Fruit fly (Drosophila melanogaster) whole organism, embryonic: ENCODE measurements around the gene frtz.
A peak's percentile ranks its signal among the peaks of the same experiment; 100 is the strongest.

Experiments
- Antp ChIP-seq: fragments of 200-800 bp; sonication (Bioruptor generic); optimal IDR thresholded peaks from 3 replicates; lab custom pipeline; 2016; ENCODE audit warnings: missing biosample characterization, missing genetic modification characterization
- BEAF-32 ChIP-seq: fragments of 200-800 bp; sonication (Bioruptor generic); optimal IDR thresholded peaks from 3 replicates; lab custom pipeline; 2017; ENCODE audit warnings: missing biosample characterization, missing genetic modification characterization, mild to moderate bottlenecking, moderate library complexity, missing genetic modification reagents
- CG10321 ChIP-seq: fragments of 200-800 bp; sonication (Bioruptor generic); IDR thresholded peaks from 2 replicates; pipeline ENCODE4 v1.3.6; 2022; ENCODE audit warnings: missing biosample characterization, missing genetic modification characterization
- CG11560 ChIP-seq: fragments of 200-800 bp; sonication (Bioruptor generic); IDR thresholded peaks from 3 replicates; pipeline ENCODE4 v1.3.6; 2022; ENCODE audit warnings: missing biosample characterization, missing genetic modification characterization
- CG11695 ChIP-seq: fragments of 200-800 bp; sonication (Bioruptor generic); IDR thresholded peaks from 3 replicates; pipeline ENCODE4 v1.3.6; 2022; ENCODE audit warnings: missing biosample characterization, missing genetic modification characterization
- CG13296 ChIP-seq: fragments of 200-800 bp; sonication (Bioruptor generic); optimal IDR thresholded peaks from 3 replicates; lab custom pipeline; 2018; ENCODE audit warnings: missing biosample characterization, mild to moderate bottlenecking, missing genetic modification characterization
- CG13424 ChIP-seq: fragments of 200-800 bp; sonication (Bioruptor generic); optimal IDR thresholded peaks from 2 replicates; lab custom pipeline; 2019; ENCODE audit warnings: missing biosample characterization, mild to moderate bottlenecking, missing genetic modification characterization, moderate library complexity
- CG13775 ChIP-seq: fragments of 200-800 bp; sonication (Bioruptor generic); optimal IDR thresholded peaks from 3 replicates; lab custom pipeline; 2017; ENCODE audit warnings: missing biosample characterization, mild to moderate bottlenecking, missing genetic modification characterization
- CG14014 ChIP-seq: fragments of 200-800 bp; sonication (Bioruptor generic); IDR thresholded peaks from 2 replicates; pipeline ENCODE4 v1.3.6; 2022; ENCODE audit warnings: missing biosample characterization, missing genetic modification characterization
- CG15514 ChIP-seq: fragments of 200-800 bp; sonication (Bioruptor generic); optimal IDR thresholded peaks from 3 replicates; lab custom pipeline; 2017; ENCODE audit warnings: missing biosample characterization, missing genetic modification characterization, mild to moderate bottlenecking, moderate library complexity, missing genetic modification reagents
- CG17361 ChIP-seq: fragments of 200-800 bp; sonication (Bioruptor generic); IDR thresholded peaks from 3 replicates; pipeline ENCODE4 v1.3.6; 2022; ENCODE audit warnings: missing biosample characterization, missing genetic modification characterization
- CG17612 ChIP-seq: fragments of 200-800 bp; sonication (Bioruptor generic); IDR thresholded peaks from 2 replicates; pipeline ENCODE4 v1.3.6; 2022; ENCODE audit warnings: missing biosample characterization, missing genetic modification characterization
- CG2120 ChIP-seq: fragments of 200-800 bp; sonication (Bioruptor generic); optimal IDR thresholded peaks from 3 replicates; lab custom pipeline; 2016; ENCODE audit warnings: missing biosample characterization, missing genetic modification characterization
- CG2678 ChIP-seq: fragments of 200-800 bp; sonication (Bioruptor generic); optimal IDR thresholded peaks from 3 replicates; lab custom pipeline; 2019; ENCODE audit warnings: missing biosample characterization, mild to moderate bottlenecking, missing genetic modification characterization, moderate library complexity
- CG31388 ChIP-seq: fragments of 200-800 bp; sonication (Bioruptor generic); optimal IDR thresholded peaks from 2 replicates; lab custom pipeline; 2016; ENCODE audit warnings: missing biosample characterization, missing genetic modification characterization
- CG33557 ChIP-seq: fragments of 200-800 bp; sonication (Bioruptor generic); optimal IDR thresholded peaks from 2 replicates; lab custom pipeline; 2019; ENCODE audit warnings: missing biosample characterization, mild to moderate bottlenecking, missing genetic modification characterization, moderate library complexity
- CG3407 ChIP-seq: fragments of 200-800 bp; sonication (Bioruptor generic); optimal IDR thresholded peaks from 2 replicates; lab custom pipeline; 2018; ENCODE audit warnings: missing biosample characterization, mild to moderate bottlenecking, missing genetic modification characterization
- CG4360 ChIP-seq: fragments of 200-800 bp; sonication (Bioruptor generic); IDR thresholded peaks from 2 replicates; pipeline ENCODE4 v1.3.6; 2022; ENCODE audit warnings: missing biosample characterization, missing genetic modification characterization
- CG6689 ChIP-seq: fragments of 200-800 bp; sonication (Bioruptor generic); IDR thresholded peaks from 2 replicates; pipeline ENCODE4 v1.3.6; 2022; ENCODE audit warnings: missing biosample characterization, missing genetic modification characterization
- CG7357 ChIP-seq: fragments of 200-800 bp; sonication (Bioruptor generic); IDR thresholded peaks from 3 replicates; pipeline ENCODE4 v1.3.6; 2022; ENCODE audit warnings: missing biosample characterization, missing genetic modification characterization
- CG8359 ChIP-seq: fragments of 200-800 bp; sonication (Bioruptor generic); optimal IDR thresholded peaks from 2 replicates; lab custom pipeline; 2017; ENCODE audit warnings: missing biosample characterization, mild to moderate bottlenecking, missing genetic modification characterization, borderline replicate concordance
- CHES-1-like ChIP-seq: fragments of 200-800 bp; sonication (Bioruptor generic); optimal IDR thresholded peaks from 2 replicates; lab custom pipeline; 2016; ENCODE audit warnings: missing biosample characterization, missing genetic modification characterization
- CoRest ChIP-seq: fragments of 200-800 bp; sonication (Bioruptor generic); optimal IDR thresholded peaks from 3 replicates; lab custom pipeline; 2018; ENCODE audit warnings: missing biosample characterization, mild to moderate bottlenecking, missing genetic modification characterization, moderate library complexity
- D19B ChIP-seq: fragments of 200-800 bp; sonication (Bioruptor generic); optimal IDR thresholded peaks from 2 replicates; lab custom pipeline; 2017; ENCODE audit warnings: missing biosample characterization, mild to moderate bottlenecking, missing genetic modification characterization
- Dll ChIP-seq: fragments of 200-800 bp; sonication (Bioruptor generic); IDR thresholded peaks from 4 replicates; pipeline ENCODE4 v1.3.6; 2022; ENCODE audit warnings: missing biosample characterization, missing genetic modification characterization; ENCODE audit not compliant: partially characterized antibody
- Eip74EF ChIP-seq, 2 experiments: fragments of 200-800 bp in 1 of 2; fragments of >200 bp in 1 of 2; sonication (Bioruptor generic) in 1 of 2; optimal IDR thresholded peaks; 2 replicates each; lab custom pipeline; 2017 to 2019; ENCODE audit warnings: missing biosample characterization in 2 of 2, missing genetic modification characterization in 2 of 2, mild to moderate bottlenecking in 1 of 2, moderate library complexity in 1 of 2
- Ets97D ChIP-seq: fragments of 200-800 bp; sonication (Bioruptor generic); optimal IDR thresholded peaks from 3 replicates; lab custom pipeline; 2016; ENCODE audit warnings: missing biosample characterization, missing genetic modification characterization
- HmgD ChIP-seq: fragments of 200-800 bp; sonication (Bioruptor generic); optimal IDR thresholded peaks from 3 replicates; lab custom pipeline; 2016; ENCODE audit warnings: missing biosample characterization, missing genetic modification characterization
- NfI ChIP-seq: fragments of 200-800 bp; sonication (Bioruptor generic); optimal IDR thresholded peaks from 3 replicates; lab custom pipeline; 2018; ENCODE audit warnings: missing biosample characterization, mild to moderate bottlenecking, missing genetic modification characterization, moderate library complexity
- Rx ChIP-seq: fragments of 200-800 bp; sonication (Bioruptor generic); IDR thresholded peaks from 2 replicates; pipeline ENCODE4 v1.3.6; 2022; ENCODE audit warnings: missing biosample characterization, missing genetic modification characterization
- TFAM ChIP-seq: fragments of 200-800 bp; sonication (Bioruptor generic); optimal IDR thresholded peaks from 2 replicates; lab custom pipeline; 2017; ENCODE audit warnings: missing biosample characterization, missing genetic modification characterization, inconsistent platforms
- Tbp ChIP-seq: fragments of >200 bp; optimal IDR thresholded peaks from 2 replicates; lab custom pipeline; 2018; ENCODE audit warnings: missing biosample characterization, missing genetic modification characterization
- ato ChIP-seq: fragments of 200-800 bp; sonication (Bioruptor generic); IDR thresholded peaks from 2 replicates; pipeline ENCODE4 v1.3.6; 2022; ENCODE audit warnings: missing biosample characterization, missing genetic modification characterization; ENCODE audit not compliant: partially characterized antibody
- cg ChIP-seq: fragments of 200-800 bp; sonication (Bioruptor generic); optimal IDR thresholded peaks from 3 replicates; lab custom pipeline; 2019; ENCODE audit warnings: missing biosample characterization, mild to moderate bottlenecking, missing genetic modification characterization, moderate library complexity
- dati ChIP-seq: fragments of 200-800 bp; sonication (Bioruptor generic); IDR thresholded peaks from 2 replicates; pipeline ENCODE4 v1.3.6; 2022; ENCODE audit warnings: missing biosample characterization, missing genetic modification characterization
- dm ChIP-seq: fragments of 200-800 bp; sonication (Bioruptor generic); optimal IDR thresholded peaks from 3 replicates; lab custom pipeline; 2016; ENCODE audit warnings: missing biosample characterization, missing genetic modification characterization
- fu2 ChIP-seq: fragments of 200-800 bp; sonication (Bioruptor generic); optimal IDR thresholded peaks from 2 replicates; lab custom pipeline; 2016; ENCODE audit warnings: missing biosample characterization, missing genetic modification characterization
- gcm ChIP-seq: fragments of 200-800 bp; sonication (Bioruptor generic); optimal IDR thresholded peaks from 2 replicates; lab custom pipeline; 2019; ENCODE audit warnings: missing biosample characterization, mild to moderate bottlenecking, missing genetic modification characterization, moderate library complexity
- grn ChIP-seq: fragments of 200-800 bp; sonication (Bioruptor generic); optimal IDR thresholded peaks from 3 replicates; lab custom pipeline; 2017; ENCODE audit warnings: missing biosample characterization, missing genetic modification characterization
- jumu ChIP-seq: fragments of 200-800 bp; sonication (Bioruptor generic); optimal IDR thresholded peaks from 3 replicates; lab custom pipeline; 2016; ENCODE audit warnings: missing biosample characterization, missing genetic modification characterization
- lov ChIP-seq, 2 experiments: fragments of 200-800 bp in 1 of 2; fragments of >200 bp in 1 of 2; sonication (Bioruptor generic) in 1 of 2; IDR thresholded peaks in 1 of 2; optimal IDR thresholded peaks in 1 of 2; 2 replicates in 1 of 2; 3 replicates in 1 of 2; pipeline versions ENCODE4 v1.3.6 to Lab custom; 2017 to 2022; ENCODE audit warnings: missing biosample characterization in 1 of 2, missing genetic modification characterization in 1 of 2
- mirr ChIP-seq: fragments of 200-800 bp; sonication (Bioruptor generic); optimal IDR thresholded peaks from 3 replicates; lab custom pipeline; 2018; ENCODE audit warnings: missing biosample characterization, mild to moderate bottlenecking, missing genetic modification characterization
- phol ChIP-seq: fragments of 200-800 bp; sonication (Bioruptor generic); optimal IDR thresholded peaks from 3 replicates; lab custom pipeline; 2018; ENCODE audit warnings: missing biosample characterization, mild to moderate bottlenecking, missing genetic modification characterization, moderate library complexity
- schlank ChIP-seq: fragments of 200-800 bp; sonication (Bioruptor generic); optimal IDR thresholded peaks from 2 replicates; lab custom pipeline; 2018; ENCODE audit warnings: missing biosample characterization, mild to moderate bottlenecking, missing genetic modification characterization
- tll ChIP-seq, 2 experiments: fragments of 200-800 bp in 1 of 2; fragments of >200 bp in 1 of 2; sonication (Bioruptor generic) in 1 of 2; optimal IDR thresholded peaks; 2 replicates each; lab custom pipeline; 2017 to 2019; ENCODE audit warnings: missing biosample characterization in 2 of 2, missing genetic modification characterization in 2 of 2, mild to moderate bottlenecking in 1 of 2, moderate library complexity in 1 of 2
- vvl ChIP-seq: fragments of 200-800 bp; sonication (Bioruptor generic); IDR thresholded peaks from 2 replicates; pipeline ENCODE4 v1.3.6; 2022; ENCODE audit warnings: missing biosample characterization, missing genetic modification characterization
- wdn ChIP-seq: fragments of 200-800 bp; sonication (Bioruptor generic); IDR thresholded peaks from 2 replicates; pipeline ENCODE4 v1.3.6; 2022; ENCODE audit warnings: missing biosample characterization, missing genetic modification characterization
- wor ChIP-seq: fragments of 200-800 bp; sonication (Bioruptor generic); IDR thresholded peaks from 2 replicates; pipeline ENCODE4 v1.3.6; 2022; ENCODE audit warnings: missing biosample characterization, missing genetic modification characterization

Gene frtz

dm6 chr2L:1729607-1730011, 14.0 kb upstream of the frtz start, which contains the start of the genes Eno and CG31937 (continued):
- peak; percentile 21 for TF ChIP-seq HmgD (GFP tag; lab: Kevin White, UChicago)
- TF ChIP-seq ato (GFP tag; lab: Robert Waterston, UW) = no peak
- TF ChIP-seq mirr = peak; percentile 36
- peak; percentile 61 for TF ChIP-seq CG6689
- TF ChIP-seq jumu (GFP tag; lab: Kevin White, UChicago) = peak; percentile 18
- no peak for TF ChIP-seq CG10321 (GFP tag; lab: Robert Waterston, UW)
- no peak for TF ChIP-seq tll (GFP tag; optimal IDR thresholded peaks at IDR 0.05; lab: Kevin White, UChicago)
- TF ChIP-seq grn (GFP tag; lab: Kevin White, UChicago) = no peak
- no peak for TF ChIP-seq CG33557 (GFP tag; lab: Kevin White, UChicago)
- TF ChIP-seq wor (GFP tag; lab: Robert Waterston, UW) = 0 out of 2 replicates have a peak, but pooled peaks have one; percentile 14
- TF ChIP-seq CoRest (tag; lab: Kevin White, UChicago) = peak; percentile 38
- peak; percentile 26 for TF ChIP-seq Antp
- TF ChIP-seq CG3407 (GFP tag; lab: Kevin White, UChicago) = peak; percentile 23
- peak; percentile 52 for TF ChIP-seq CG15514 (GFP tag; lab: Kevin White, UChicago)
- TF ChIP-seq CG2120 (GFP tag; lab: Kevin White, UChicago) = peak; percentile 88
- TF ChIP-seq fu2 (GFP tag; lab: Kevin White, UChicago) = peak; percentile 27
- no peak for TF ChIP-seq dati
- peak; percentile 26 for TF ChIP-seq BEAF-32 (GFP tag; lab: Kevin White, UChicago)
- no peak for TF ChIP-seq lov (optimal IDR thresholded peaks at IDR 0.05; lab: Kevin White, UChicago)
- TF ChIP-seq lov (GFP tag; IDR thresholded peaks at IDR 0.05; lab: Robert Waterston, UW) = no peak
- peak; percentile 42 for TF ChIP-seq gcm (GFP tag; lab: Kevin White, UChicago)
- no peak; the same call in 2 of the 3 replicates for TF ChIP-seq CG7357
- peak; percentile 54 for TF ChIP-seq vvl (GFP tag; lab: Robert Waterston, UW)
- peak; percentile 56 for TF ChIP-seq CG14014 (GFP tag; lab: Robert Waterston, UW)
- TF ChIP-seq CG4360 (GFP tag; lab: Robert Waterston, UW) = no peak
- TF ChIP-seq CG13775 (GFP tag; lab: Kevin White, UChicago) = peak; percentile 57
- TF ChIP-seq CG17612 (GFP tag; lab: Robert Waterston, UW) = peak; percentile 22; the same call in 1 of the 2 replicates
- no peak for TF ChIP-seq CG11560 (tag; lab: Robert Waterston, UW)
- peak; percentile 45 for TF ChIP-seq NfI (GFP tag; lab: Kevin White, UChicago)
- TF ChIP-seq CG17361 (GFP tag; lab: Robert Waterston, UW) = no peak
- peak; percentile 16 for TF ChIP-seq phol
- no peak for TF ChIP-seq Eip74EF (GFP tag; optimal IDR thresholded peaks at IDR 0.05; lab: Kevin White, UChicago)
- no peak for TF ChIP-seq D19B
- TF ChIP-seq Rx (GFP tag; lab: Robert Waterston, UW) = no peak
- TF ChIP-seq CG13296 (GFP tag; lab: Kevin White, UChicago) = peak; percentile 19
- TF ChIP-seq CHES-1-like (GFP tag; lab: Kevin White, UChicago) = peak; percentile 59
- TF ChIP-seq CG2678 = peak; percentile 61
- no peak for TF ChIP-seq CG8359 (GFP tag; lab: Kevin White, UChicago)
- TF ChIP-seq cg (GFP tag; lab: Kevin White, UChicago) = no peak
- no peak for TF ChIP-seq Tbp (GFP tag; lab: Kevin White, UChicago)
- no peak for TF ChIP-seq Ets97D (GFP tag; lab: Kevin White, UChicago)
- TF ChIP-seq schlank (tag; lab: Kevin White, UChicago) = no peak
- TF ChIP-seq TFAM (GFP tag; lab: Kevin White, UChicago) = no peak
- peak; percentile 50 for TF ChIP-seq CG13424 (tag; lab: Kevin White, UChicago)
- no peak for TF ChIP-seq CG31388 (GFP tag; lab: Kevin White, UChicago)
- TF ChIP-seq wdn (GFP tag; lab: Robert Waterston, UW) = 0 out of 2 replicates have a peak, but pooled peaks have one; percentile 46
- TF ChIP-seq dm (GFP tag; lab: Kevin White, UChicago) = no peak
- 0 out of 3 replicates have a peak, but pooled peaks have one; percentile 31 for TF ChIP-seq CG11695 (GFP tag; lab: Robert Waterston, UW)
- TF ChIP-seq Dll = 0 out of 4 replicates have a peak, but pooled peaks have one; percentile 32
